Fruit fly (Drosophila melanogaster): ENCODE results near the gene CG12502.
A peak's percentile ranks its signal among the peaks of the same experiment; 100 is the strongest.

The CG12502 gene

DNA sequence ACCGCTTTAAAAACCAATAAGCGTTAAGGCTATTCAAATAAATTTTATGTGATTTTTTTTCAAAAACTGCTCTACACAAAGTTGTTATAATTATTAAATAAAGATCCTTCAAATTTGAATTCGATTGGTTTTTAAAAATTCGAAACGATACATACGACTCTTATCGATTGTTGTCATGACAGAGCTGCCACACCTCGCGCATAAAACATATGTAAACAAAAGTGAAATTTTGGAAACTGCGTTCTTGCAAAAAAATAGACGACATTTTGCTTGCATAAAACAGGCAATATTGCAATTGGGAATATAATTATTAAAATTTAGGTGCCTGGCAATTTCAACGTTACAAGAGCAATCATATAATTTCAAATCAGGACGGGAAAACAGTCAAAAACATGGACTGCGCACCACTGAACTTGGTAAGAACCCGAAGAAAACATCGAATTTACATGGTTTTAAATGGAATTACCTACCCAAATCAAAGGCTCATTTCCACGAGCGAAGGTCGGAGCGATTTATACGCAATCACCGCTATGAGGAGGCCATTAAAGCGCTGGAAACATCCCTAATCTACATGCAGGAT, 29.7 kb upstream of the CG12502 start, which contains the start of gene CG42554 (continued):
- no peak for TF ChIP-seq z (GFP tag; IDR thresholded peaks at IDR 0.05)
- TF ChIP-seq sens (GFP tag) = no peak
- peak; percentile 32 for TF ChIP-seq stwl (tag; optimal IDR thresholded peaks at IDR 0.05)
- TF ChIP-seq Fer1 (GFP tag; optimal IDR thresholded peaks at IDR 0.05) = no peak
- peak; percentile 69 for TF ChIP-seq YL-1 (GFP tag; optimal IDR thresholded peaks at IDR 0.05)
- peak; percentile 52; the same call in 1 of the 2 replicates for TF ChIP-seq hbn (GFP tag; IDR thresholded peaks at IDR 0.05; ENCODE audit: partially characterized antibody)
- peak; percentile 64; the same call in 1 of the 2 replicates for TF ChIP-seq MBD-R2 (GFP tag; IDR thresholded peaks at IDR 0.05)
- TF ChIP-seq CG18619 (GFP tag; optimal IDR thresholded peaks at IDR 0.05) = no peak
- TF ChIP-seq BEAF-32 (GFP tag; optimal IDR thresholded peaks at IDR 0.05) = peak; percentile 64
- TF ChIP-seq CG4282 (GFP tag; optimal IDR thresholded peaks at IDR 0.05) = no peak
- TF ChIP-seq Opbp (GFP tag; IDR thresholded peaks at IDR 0.05; ENCODE audit: partially characterized antibody) = peak; percentile 56; the same call in 1 of the 3 replicates
- no peak for TF ChIP-seq CG2199 (GFP tag; IDR thresholded peaks at IDR 0.05)
- TF ChIP-seq CG7372 (GFP tag; IDR thresholded peaks at IDR 0.05) = no peak
- 0 out of 2 replicates have a peak, but pooled peaks have one; percentile 15 for TF ChIP-seq inv (GFP tag; IDR thresholded peaks at IDR 0.05; ENCODE audit: partially characterized antibody)
- TF ChIP-seq phol (tag; optimal IDR thresholded peaks at IDR 0.05) = peak; percentile 8
- TF ChIP-seq CG14710 (tag; optimal IDR thresholded peaks at IDR 0.05) = peak; percentile 44
- TF ChIP-seq Myb (GFP tag; optimal IDR thresholded peaks at IDR 0.05) = no peak
- no peak for TF ChIP-seq tx (GFP tag; optimal IDR thresholded peaks at IDR 0.05)
- TF ChIP-seq Sox100B (GFP tag; optimal IDR thresholded peaks at IDR 0.05) = no peak
- peak; percentile 11 for TF ChIP-seq Med (GFP tag)
- TF ChIP-seq CG30020 (tag; optimal IDR thresholded peaks at IDR 0.05) = no peak
- TF ChIP-seq ind (GFP tag; optimal IDR thresholded peaks at IDR 0.05) = no peak
- peak; percentile 59 for TF ChIP-seq CG4617 (GFP tag; optimal IDR thresholded peaks at IDR 0.05; ENCODE audit: borderline replicate concordance)
- TF ChIP-seq CHES-1-like (GFP tag; optimal IDR thresholded peaks at IDR 0.05) = no peak
- TF ChIP-seq CG6854 (GFP tag; optimal IDR thresholded peaks at IDR 0.05) = no peak

dm6 chr3L:837552-838187, 27.5 kb upstream of the CG12502 start, which contains the start of the genes CG13901 and CG13887:
CG13901 (minus strand) TSS chr3L:837821.
CG13887 (plus strand) TSS chr3L:837861.
- TF ChIP-seq p53 (GFP tag; optimal IDR thresholded peaks at IDR 0.05) (peak; percentile 77), CG32767 (GFP tag; IDR thresholded peaks at IDR 0.05) (peak; percentile 79), az2 (GFP tag; optimal IDR thresholded peaks at IDR 0.05) (peak; percentile 91), toy (GFP tag; IDR thresholded peaks at IDR 0.05) (0 out of 2 replicates have a peak, but pooled peaks have one; percentile 52), CG14667 (GFP tag; IDR thresholded peaks at IDR 0.05) (peak; percentile 74), gfzf (GFP tag; optimal IDR thresholded peaks at IDR 0.05) (peak; percentile 40), ATbp (GFP tag; optimal IDR thresholded peaks at IDR 0.05) (peak; percentile 78), hbn (GFP tag; IDR thresholded peaks at IDR 0.05; ENCODE audit: partially characterized antibody) (no peak), sima (GFP tag; optimal IDR thresholded peaks at IDR 0.05) (peak; percentile 7), CG7556 (GFP tag; optimal IDR thresholded peaks at IDR 0.05) (peak; percentile 83), CG8944 (GFP tag; optimal IDR thresholded peaks at IDR 0.05) (peak; percentile 95), Max (GFP tag; optimal IDR thresholded peaks at IDR 0.05) (peak; percentile 95), prd (optimal IDR thresholded peaks at IDR 0.05) (no peak), prd (GFP tag; IDR thresholded peaks at IDR 0.05) (peak; percentile 91), pita (GFP tag; optimal IDR thresholded peaks at IDR 0.05) (no peak), CG17385 (GFP tag; optimal IDR thresholded peaks at IDR 0.05) (peak; percentile 82), MBD-R2 (GFP tag; IDR thresholded peaks at IDR 0.05) (peak; percentile 94), cg (GFP tag; optimal IDR thresholded peaks at IDR 0.05) (no peak), CG8924 (tag; optimal IDR thresholded peaks at IDR 0.05) (peak; percentile 89), hb (GFP tag; IDR thresholded peaks at IDR 0.05; ENCODE audit: partially characterized antibody) (no peak), CG7987 (GFP tag; optimal IDR thresholded peaks at IDR 0.05) (peak; percentile 84), pfk (GFP tag; optimal IDR thresholded peaks at IDR 0.05) (peak; percentile 26), cad (GFP tag; optimal IDR thresholded peaks at IDR 0.05) (no peak), CG8478 (optimal IDR thresholded peaks at IDR 0.05) (no peak), CG17612 (GFP tag; IDR thresholded peaks at IDR 0.05) (peak; percentile 67), CG31224 (GFP tag; IDR thresholded peaks at IDR 0.05) (peak; percentile 82)
